Worm (Caenorhabditis elegans): Measurements from ENCODE around the gene aqp-5.

- no peak for TF ChIP-seq sea-1 (GFP tag; conservative IDR thresholded peaks at IDR 0.05)
- TF ChIP-seq ceh-36 (tag; optimal IDR thresholded peaks at IDR 0.05): no peak
- TF ChIP-seq hmg-4 (GFP tag; optimal IDR thresholded peaks at IDR 0.05): no peak
- no peak for TF ChIP-seq pes-1 (GFP tag; IDR thresholded peaks at IDR 0.05)
- TF ChIP-seq hnd-1 (tag; optimal IDR thresholded peaks at IDR 0.05): no peak
- no peak for TF ChIP-seq ama-1 (optimal IDR thresholded peaks at IDR 0.05)
- TF ChIP-seq hmbx-1 (tag; optimal IDR thresholded peaks at IDR 0.05): no peak
These were observed 34.4 kb downstream of the aqp-5 start, which contains the start of the genes C35A5.8 and hda-11 for ce11 chrV:10525902-10526301.
